Fruit fly (Drosophila melanogaster) whole organism, adult: Measurements from ENCODE around the gene CG10357.

Experiments
- CG11617 ChIP-seq: fragments of 200-800 bp; sonication (Bioruptor generic); optimal IDR thresholded peaks from 2 replicates; lab custom pipeline; 2017; ENCODE audit warnings: mild to moderate bottlenecking, missing biosample characterization, missing genetic modification reagents, missing genetic modification characterization
- CG14711 ChIP-seq: fragments of 200-800 bp; sonication (Bioruptor generic); optimal IDR thresholded peaks from 2 replicates; lab custom pipeline; 2018; ENCODE audit warnings: missing biosample characterization, mild to moderate bottlenecking, missing genetic modification characterization, moderate library complexity
- CG5204 ChIP-seq: fragments of 200-800 bp; sonication (Bioruptor generic); optimal IDR thresholded peaks from 2 replicates; lab custom pipeline; 2016; ENCODE audit warnings: missing biosample characterization, missing genetic modification characterization
- CG7045 ChIP-seq: fragments of 200-800 bp; sonication (Bioruptor generic); optimal IDR thresholded peaks from 2 replicates; lab custom pipeline; 2017; ENCODE audit warnings: missing biosample characterization, mild to moderate bottlenecking, missing genetic modification characterization
- Mnt ChIP-seq: fragments of 200-800 bp; sonication (Bioruptor generic); optimal IDR thresholded peaks from 2 replicates; lab custom pipeline; 2016; ENCODE audit warnings: missing biosample characterization, mild to moderate bottlenecking, missing genetic modification characterization
- toe ChIP-seq: fragments of 200-800 bp; sonication (Bioruptor generic); optimal IDR thresholded peaks from 2 replicates; lab custom pipeline; 2016; ENCODE audit warnings: missing biosample characterization, missing genetic modification characterization

- no peak for TF ChIP-seq Mnt (GFP tag; lab: Kevin White, UChicago)
- TF ChIP-seq CG11617 = no peak
- no peak for TF ChIP-seq CG5204 (GFP tag; lab: Kevin White, UChicago)
- TF ChIP-seq toe = no peak
- no peak for TF ChIP-seq CG14711 (tag; lab: Kevin White, UChicago)
- no peak for TF ChIP-seq CG7045 (GFP tag; lab: Kevin White, UChicago)
Observed at dm6 chr3L:3615082-3615481, at the start of gene CG10357.
